Fruit fly (Drosophila melanogaster) S2 (cell line): Measurements from ENCODE around the gene CG42788.

Experiments
- CG8478 ChIP-seq: fragments of >200 bp; optimal IDR thresholded peaks from 2 replicates; lab custom pipeline; 2018
- CTCF ChIP-seq, 2 experiments: fragments of >200 bp; optimal IDR thresholded peaks; 2 replicates each; lab custom pipeline; 2018

- no peak for TF ChIP-seq CG8478 (lab: Kevin White, UChicago)
- no peak for TF ChIP-seq CTCF (optimal IDR thresholded peaks at IDR 0.05; lab: Kevin White, UChicago)
Measured at dm6 chr3R:15076963-15077362, 54.8 kb downstream of the CG42788 start, which contains the start of gene dpr9.
